Fruit fly (Drosophila melanogaster) whole organism, embryonic: ENCODE measurements around the gene Arpc3A.

Experiments
- Blimp-1 ChIP-seq: fragments of 200-800 bp; sonication (Bioruptor generic); optimal IDR thresholded peaks from 3 replicates; lab custom pipeline; 2018; ENCODE audit warnings: missing biosample characterization, missing genetic modification characterization, mild to moderate bottlenecking, moderate library complexity, missing genetic modification reagents
- CG10462 ChIP-seq: fragments of 200-800 bp; sonication (Bioruptor generic); optimal IDR thresholded peaks from 2 replicates; lab custom pipeline; 2016; ENCODE audit warnings: missing biosample characterization, missing genetic modification characterization
- CG11456 ChIP-seq: fragments of 200-800 bp; sonication (Bioruptor generic); IDR thresholded peaks from 3 replicates; pipeline ENCODE4 v1.3.6; 2022; ENCODE audit warnings: missing biosample characterization, missing genetic modification characterization
- CG1233 ChIP-seq: fragments of 200-800 bp; sonication (Bioruptor generic); optimal IDR thresholded peaks from 4 replicates; lab custom pipeline; 2018; ENCODE audit warnings: missing biosample characterization, mild to moderate bottlenecking, missing genetic modification characterization
- CG13894 ChIP-seq: fragments of 200-800 bp; sonication (Bioruptor generic); optimal IDR thresholded peaks from 3 replicates; lab custom pipeline; 2018; ENCODE audit warnings: missing biosample characterization, mild to moderate bottlenecking, missing genetic modification characterization, moderate library complexity
- CG14667 ChIP-seq: fragments of 200-800 bp; sonication (Bioruptor generic); IDR thresholded peaks from 2 replicates; pipeline ENCODE4 v1.3.6; 2022; ENCODE audit warnings: missing biosample characterization, missing genetic modification characterization
- CG14965 ChIP-seq: fragments of 200-800 bp; sonication (Bioruptor generic); optimal IDR thresholded peaks from 2 replicates; lab custom pipeline; 2016; ENCODE audit warnings: missing biosample characterization, missing genetic modification characterization, borderline replicate concordance
- CG16815 ChIP-seq: fragments of 200-800 bp; sonication (Bioruptor generic); optimal IDR thresholded peaks from 3 replicates; lab custom pipeline; 2017; ENCODE audit warnings: missing biosample characterization, mild to moderate bottlenecking, missing genetic modification characterization
- CG17328 ChIP-seq: fragments of 200-800 bp; sonication (Bioruptor generic); IDR thresholded peaks from 2 replicates; pipeline ENCODE4 v1.3.6; 2022; ENCODE audit warnings: missing biosample characterization, missing genetic modification characterization
- CG17359 ChIP-seq: fragments of 200-800 bp; sonication (Bioruptor generic); optimal IDR thresholded peaks from 3 replicates; lab custom pipeline; 2018; ENCODE audit warnings: missing biosample characterization, mild to moderate bottlenecking, missing genetic modification characterization, moderate library complexity
- CG17829 ChIP-seq: fragments of 200-800 bp; optimal IDR thresholded peaks from 2 replicates; lab custom pipeline; 2019; ENCODE audit warnings: missing biosample characterization, mild to moderate bottlenecking, missing genetic modification characterization, moderate library complexity
- CG18011 ChIP-seq: fragments of 200-800 bp; sonication (Bioruptor generic); optimal IDR thresholded peaks from 2 replicates; lab custom pipeline; 2017; ENCODE audit warnings: missing biosample characterization, missing genetic modification characterization, mild to moderate bottlenecking, moderate library complexity, missing genotype
- CG18262 ChIP-seq: fragments of 200-800 bp; optimal IDR thresholded peaks from 3 replicates; lab custom pipeline; 2019; ENCODE audit warnings: missing biosample characterization, mild to moderate bottlenecking, missing genetic modification characterization, moderate library complexity
- CG1832 ChIP-seq: fragments of 200-800 bp; sonication (Bioruptor generic); optimal IDR thresholded peaks from 2 replicates; lab custom pipeline; 2017; ENCODE audit warnings: missing biosample characterization, mild to moderate bottlenecking, missing genetic modification characterization, inconsistent platforms
- CG6689 ChIP-seq: fragments of 200-800 bp; sonication (Bioruptor generic); IDR thresholded peaks from 2 replicates; pipeline ENCODE4 v1.3.6; 2022; ENCODE audit warnings: missing biosample characterization, missing genetic modification characterization
- CG6854 ChIP-seq: fragments of 200-800 bp; sonication (Bioruptor generic); optimal IDR thresholded peaks from 3 replicates; lab custom pipeline; 2017; ENCODE audit warnings: missing biosample characterization, mild to moderate bottlenecking, missing genetic modification characterization
- CG8765 ChIP-seq: fragments of 200-800 bp; sonication (Bioruptor generic); IDR thresholded peaks from 2 replicates; pipeline ENCODE4 v1.3.6; 2022; ENCODE audit warnings: missing biosample characterization, missing genetic modification characterization
- CG9215 ChIP-seq: fragments of 200-800 bp; sonication (Bioruptor generic); IDR thresholded peaks from 2 replicates; pipeline ENCODE4 v1.3.6; 2022; ENCODE audit warnings: missing biosample characterization, missing genetic modification characterization
- CG9817 ChIP-seq: fragments of 200-800 bp; sonication (Bioruptor generic); optimal IDR thresholded peaks from 2 replicates; lab custom pipeline; 2018; ENCODE audit warnings: missing biosample characterization, mild to moderate bottlenecking, missing genetic modification characterization, moderate library complexity
- CG9932 ChIP-seq: fragments of 200-800 bp; sonication (Bioruptor generic); IDR thresholded peaks from 2 replicates; pipeline ENCODE4 v1.3.6; 2022; ENCODE audit warnings: missing biosample characterization, missing genetic modification characterization
- CTCF ChIP-seq: fragments of 200-800 bp; sonication (Bioruptor generic); optimal IDR thresholded peaks from 2 replicates; lab custom pipeline; 2017; ENCODE audit warnings: missing biosample characterization, mild to moderate bottlenecking, missing genetic modification characterization, moderate library complexity
- Dad ChIP-seq: fragments of 200-800 bp; sonication (Bioruptor generic); optimal IDR thresholded peaks from 3 replicates; lab custom pipeline; 2016; ENCODE audit warnings: missing biosample characterization, missing genetic modification characterization
- Dbx ChIP-seq: fragments of 200-800 bp; sonication (Bioruptor generic); IDR thresholded peaks from 3 replicates; pipeline ENCODE4 v1.3.6; 2022; ENCODE audit warnings: missing biosample characterization, missing genetic modification characterization
- Elba2 ChIP-seq: fragments of 200-800 bp; sonication (Bioruptor generic); optimal IDR thresholded peaks from 3 replicates; lab custom pipeline; 2016; ENCODE audit warnings: missing biosample characterization, missing genetic modification characterization
- Gsc ChIP-seq: fragments of 200-800 bp; sonication (Bioruptor generic); IDR thresholded peaks from 2 replicates; pipeline ENCODE4 v1.3.6; 2022; ENCODE audit warnings: missing biosample characterization, missing genetic modification characterization
- Hand ChIP-seq: fragments of 200-800 bp; sonication (Bioruptor generic); optimal IDR thresholded peaks from 2 replicates; lab custom pipeline; 2017; ENCODE audit warnings: mild to moderate bottlenecking, missing biosample characterization, missing genetic modification reagents, missing genetic modification characterization
- HmgZ ChIP-seq: fragments of 200-800 bp; sonication (Bioruptor generic); optimal IDR thresholded peaks from 2 replicates; lab custom pipeline; 2018; ENCODE audit warnings: missing biosample characterization, mild to moderate bottlenecking, missing genetic modification characterization
- Hr51 ChIP-seq, 2 experiments: fragments of 200-800 bp; sonication (Bioruptor generic); optimal IDR thresholded peaks; 2 replicates in 1 of 2; 3 replicates in 1 of 2; lab custom pipeline; 2016 to 2018; ENCODE audit warnings: missing biosample characterization in 2 of 2, missing genetic modification characterization in 2 of 2, mild to moderate bottlenecking in 1 of 2, moderate library complexity in 1 of 2
- MBD-R2 ChIP-seq: fragments of 200-800 bp; sonication (Bioruptor generic); IDR thresholded peaks from 2 replicates; pipeline ENCODE4 v1.3.6; 2022; ENCODE audit warnings: missing biosample characterization, missing genetic modification characterization
- Mad ChIP-seq: fragments of 200-800 bp; sonication (Bioruptor generic); optimal IDR thresholded peaks from 2 replicates; lab custom pipeline; 2016; ENCODE audit warnings: missing biosample characterization, missing genetic modification characterization
- Ptx1 ChIP-seq: fragments of 200-800 bp; sonication (Bioruptor generic); IDR thresholded peaks from 2 replicates; pipeline ENCODE4 v1.3.6; 2022; ENCODE audit warnings: missing biosample characterization, missing genetic modification characterization
- Scr ChIP-seq: fragments of 200-800 bp; sonication (Bioruptor generic); IDR thresholded peaks from 2 replicates; pipeline ENCODE4 v1.3.6; 2022; ENCODE audit warnings: missing biosample characterization, missing genetic modification characterization; ENCODE audit not compliant: partially characterized antibody
- cad ChIP-seq: fragments of >200 bp; optimal IDR thresholded peaks from 2 replicates; lab custom pipeline; 2017; ENCODE audit warnings: missing biosample characterization, missing genetic modification characterization
- dysf ChIP-seq: fragments of 200-800 bp; sonication (Bioruptor generic); IDR thresholded peaks from 3 replicates; pipeline ENCODE4 v1.3.6; 2022; ENCODE audit warnings: missing biosample characterization, missing genetic modification characterization
- ewg ChIP-seq: fragments of 200-800 bp; sonication (Bioruptor generic); optimal IDR thresholded peaks from 3 replicates; lab custom pipeline; 2017; ENCODE audit warnings: mild to moderate bottlenecking, missing biosample characterization, missing genetic modification reagents, missing genetic modification characterization
- gcm ChIP-seq: fragments of 200-800 bp; sonication (Bioruptor generic); optimal IDR thresholded peaks from 2 replicates; lab custom pipeline; 2019; ENCODE audit warnings: missing biosample characterization, mild to moderate bottlenecking, missing genetic modification characterization, moderate library complexity
- gsb-n ChIP-seq: fragments of 200-800 bp; sonication (Bioruptor generic); optimal IDR thresholded peaks from 3 replicates; lab custom pipeline; 2018; ENCODE audit warnings: missing biosample characterization, mild to moderate bottlenecking, missing genetic modification characterization
- kay ChIP-seq: fragments of 200-800 bp; sonication (Bioruptor generic); optimal IDR thresholded peaks from 2 replicates; lab custom pipeline; 2016; ENCODE audit warnings: missing biosample characterization, missing genetic modification characterization
- kni ChIP-seq: fragments of 200-800 bp; sonication (Bioruptor generic); optimal IDR thresholded peaks from 3 replicates; lab custom pipeline; 2017; ENCODE audit warnings: mild to moderate bottlenecking, missing biosample characterization, missing genetic modification reagents, missing genetic modification characterization
- lbe ChIP-seq: fragments of 200-800 bp; sonication (Bioruptor generic); optimal IDR thresholded peaks from 2 replicates; lab custom pipeline; 2016; ENCODE audit warnings: missing biosample characterization, mild to moderate bottlenecking, missing genetic modification characterization
- lola ChIP-seq, 3 experiments: fragments of >200 bp in 2 of 3; fragments of 200-800 bp in 1 of 3; sonication (Bioruptor generic) in 1 of 3; optimal IDR thresholded peaks; 2 replicates each; lab custom pipeline; 2017 to 2019; ENCODE audit warnings: missing biosample characterization in 3 of 3, missing genetic modification characterization in 3 of 3, mild to moderate bottlenecking in 1 of 3, moderate library complexity in 1 of 3
- mirr ChIP-seq: fragments of 200-800 bp; sonication (Bioruptor generic); optimal IDR thresholded peaks from 3 replicates; lab custom pipeline; 2018; ENCODE audit warnings: missing biosample characterization, mild to moderate bottlenecking, missing genetic modification characterization
- phol ChIP-seq: fragments of 200-800 bp; sonication (Bioruptor generic); optimal IDR thresholded peaks from 3 replicates; lab custom pipeline; 2018; ENCODE audit warnings: missing biosample characterization, mild to moderate bottlenecking, missing genetic modification characterization, moderate library complexity
- rib ChIP-seq: fragments of 200-800 bp; sonication (Bioruptor generic); IDR thresholded peaks from 2 replicates; pipeline ENCODE4 v1.3.6; 2022; ENCODE audit warnings: missing biosample characterization, missing genetic modification characterization
- sna ChIP-seq: fragments of 200-800 bp; sonication (Bioruptor generic); IDR thresholded peaks from 2 replicates; pipeline ENCODE4 v1.3.6; 2022; ENCODE audit warnings: missing biosample characterization, missing genetic modification characterization; ENCODE audit not compliant: partially characterized antibody
- stwl ChIP-seq: fragments of 200-800 bp; sonication (Bioruptor generic); optimal IDR thresholded peaks from 3 replicates; lab custom pipeline; 2018; ENCODE audit warnings: missing biosample characterization, mild to moderate bottlenecking, missing genetic modification characterization, moderate library complexity
- tio ChIP-seq: fragments of 200-800 bp; sonication (Bioruptor generic); optimal IDR thresholded peaks from 2 replicates; lab custom pipeline; 2017; ENCODE audit warnings: missing biosample characterization, missing genetic modification characterization, inconsistent platforms
- twi ChIP-seq: fragments of 200-800 bp; optimal IDR thresholded peaks from 2 replicates; lab custom pipeline; 2019; ENCODE audit warnings: missing biosample characterization, mild to moderate bottlenecking, missing genetic modification characterization, moderate library complexity
- unc-4 ChIP-seq: fragments of 200-800 bp; sonication (Bioruptor generic); IDR thresholded peaks from 2 replicates; pipeline ENCODE4 v1.3.6; 2022; ENCODE audit warnings: missing biosample characterization, missing genetic modification characterization; ENCODE audit not compliant: partially characterized antibody
- vnd ChIP-seq: fragments of 200-800 bp; sonication (Bioruptor generic); IDR thresholded peaks from 3 replicates; pipeline ENCODE4 v1.3.6; 2022; ENCODE audit warnings: missing biosample characterization, missing genetic modification characterization; ENCODE audit not compliant: partially characterized antibody

Arpc3A gene

DNA sequence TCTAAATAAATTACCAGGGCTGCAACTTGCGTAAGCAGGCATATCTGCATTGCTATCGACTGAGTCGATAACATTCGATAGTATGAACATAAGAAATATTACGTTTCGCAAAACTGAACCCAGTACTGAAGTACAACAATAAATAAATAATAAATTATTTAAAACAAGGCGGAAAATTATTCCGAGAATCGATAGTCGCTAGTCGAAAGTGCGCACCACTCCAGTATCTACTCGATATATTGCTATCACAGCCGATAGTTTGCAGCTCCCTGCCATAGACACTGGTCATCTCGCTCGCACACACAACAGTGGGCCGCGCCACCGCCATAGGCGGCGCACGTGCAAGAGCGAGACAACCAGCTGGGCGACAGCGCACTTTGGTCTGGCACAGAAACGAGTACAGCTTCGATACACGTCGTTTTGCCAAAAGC lies 41.1 kb upstream of the Arpc3A start, which contains the start of gene nsl1 (continued):
- TF ChIP-seq vnd (GFP tag; lab: Robert Waterston, UW) (peak; percentile 98), dysf (GFP tag; lab: Robert Waterston, UW) (0 out of 3 replicates have a peak, but pooled peaks have one; percentile 8), CTCF (GFP tag; lab: Kevin White, UChicago) (peak; percentile 47), CG10462 (GFP tag; lab: Kevin White, UChicago) (peak; percentile 54), CG13894 (tag; lab: Kevin White, UChicago) (peak; percentile 11), HmgZ (tag; lab: Kevin White, UChicago) (peak; percentile 61), stwl (tag; lab: Kevin White, UChicago) (peak; percentile 87), Scr (GFP tag; lab: Robert Waterston, UW) (peak; percentile 98), Ptx1 (GFP tag; lab: Robert Waterston, UW) (peak; percentile 37; the same call in 1 of the 2 replicates), Hr51 (GFP tag; optimal IDR thresholded peaks at IDR 0.05; lab: Kevin White, UChicago) (peak in 1 of 2 experiments; percentile 42), CG9932 (GFP tag; lab: Robert Waterston, UW) (peak; percentile 61), Dbx (GFP tag; lab: Robert Waterston, UW) (0 out of 3 replicates have a peak, but pooled peaks have one; percentile 40), CG16815 (GFP tag; lab: Kevin White, UChicago) (no peak), CG14965 (GFP tag; lab: Kevin White, UChicago) (no peak), CG17359 (tag; lab: Kevin White, UChicago) (no peak), MBD-R2 (GFP tag; lab: Robert Waterston, UW) (peak; percentile 56; the same call in 1 of the 2 replicates), lola (GFP tag; optimal IDR thresholded peaks at IDR 0.05; lab: Kevin White, UChicago) (peak in 1 of 3 experiments; percentile 25), Gsc (GFP tag; lab: Robert Waterston, UW) (no peak), cad (GFP tag; lab: Kevin White, UChicago) (no peak), Elba2 (peak; percentile 19), phol (tag; lab: Kevin White, UChicago) (peak; percentile 62), CG18262 (tag; lab: Kevin White, UChicago) (peak; percentile 37), Blimp-1 (GFP tag; lab: Kevin White, UChicago) (peak; percentile 26), CG1233 (GFP tag; lab: Kevin White, UChicago) (peak; percentile 11), unc-4 (GFP tag; lab: Robert Waterston, UW) (peak; percentile 95), tio (no peak), CG6689 (peak; percentile 47; the same call in 1 of the 2 replicates), Mad (no peak), Hand (GFP tag; lab: Kevin White, UChicago) (no peak), gcm (GFP tag; lab: Kevin White, UChicago) (peak; percentile 14), rib (GFP tag; lab: Robert Waterston, UW) (peak; percentile 69), CG1832 (GFP tag; lab: Kevin White, UChicago) (peak; percentile 99), Dad (GFP tag; lab: Kevin White, UChicago) (peak; percentile 22), CG8765 (peak; percentile 69), sna (GFP tag; lab: Robert Waterston, UW) (peak; percentile 96), kni (GFP tag; lab: Kevin White, UChicago) (peak; percentile 46), CG14667 (GFP tag; lab: Robert Waterston, UW) (0 out of 2 replicates have a peak, but pooled peaks have one; percentile 11), CG17328 (GFP tag; lab: Robert Waterston, UW) (peak; percentile 47; the same call in 1 of the 2 replicates), CG9817 (tag; lab: Kevin White, UChicago) (peak; percentile 13), lbe (GFP tag; lab: Kevin White, UChicago) (peak; percentile 79), twi (tag; lab: Kevin White, UChicago) (peak; percentile 31), CG6854 (GFP tag; lab: Kevin White, UChicago) (no peak), CG11456 (GFP tag; lab: Robert Waterston, UW) (peak; percentile 32; the same call in 1 of the 3 replicates), ewg (peak; percentile 89), kay (GFP tag; lab: Kevin White, UChicago) (no peak), mirr (peak; percentile 33), gsb-n (tag; lab: Kevin White, UChicago) (no peak), CG17829 (tag; lab: Kevin White, UChicago) (peak; percentile 76), CG9215 (peak; percentile 48), CG18011 (peak; percentile 19)
